Worm (Caenorhabditis elegans) whole organism, midembryonic: ENCODE data around the gene col-139.
A peak's percentile ranks its signal among the peaks of the same experiment; 100 is the strongest.

Experiments
- T22C8.4 ChIP-seq: fragments of 200-800 bp; sonication (Bioruptor generic); IDR thresholded peaks from 2 replicates; pipeline ENCODE4 v1.3.6; 2022; ENCODE audit warnings: missing genetic modification characterization, missing compliant biosample characterization
- cog-1 ChIP-seq: sonication (generic microtip); optimal IDR thresholded peaks from 2 replicates; lab custom pipeline; 2016; ENCODE audit warnings: missing genetic modification characterization, missing compliant biosample characterization
- flt-1 ChIP-seq: fragments of 200-800 bp; sonication (Bioruptor generic); IDR thresholded peaks from 2 replicates; pipeline ENCODE4 v1.3.6; 2022; ENCODE audit warnings: missing genetic modification characterization, missing compliant biosample characterization
- klf-2 ChIP-seq: fragments of 200-800 bp; sonication (Bioruptor generic); conservative IDR thresholded peaks from 2 replicates; pipeline ENCODE4 v1.3.6; 2022; ENCODE audit warnings: missing genetic modification reagents, missing genetic modification characterization, missing compliant biosample characterization
- med-1 ChIP-seq: sonication (generic microtip); optimal IDR thresholded peaks from 2 replicates; lab custom pipeline; 2017; ENCODE audit warnings: missing genetic modification characterization, mild to moderate bottlenecking, missing compliant biosample characterization, antibody characterized with exemption, missing genetic modification reagents; ENCODE audit not compliant: insufficient read depth
- ref-1 ChIP-seq: fragments of 200-800 bp; sonication (Bioruptor generic); conservative IDR thresholded peaks from 2 replicates; pipeline ENCODE4 v1.3.6; 2022; ENCODE audit warnings: missing genetic modification reagents, missing genetic modification characterization, missing compliant biosample characterization
- tab-1 ChIP-seq: fragments of 200-800 bp; sonication (Bioruptor generic); IDR thresholded peaks from 2 replicates; pipeline ENCODE4 v1.3.6; 2022; ENCODE audit warnings: missing genetic modification characterization, missing compliant biosample characterization
- ztf-23 ChIP-seq: fragments of 200-800 bp; sonication (Bioruptor generic); IDR thresholded peaks from 2 replicates; pipeline ENCODE4 v1.3.6; 2022; ENCODE audit warnings: missing genetic modification reagents, missing genetic modification characterization, missing compliant biosample characterization
- ztf-29 ChIP-seq: fragments of 200-800 bp; sonication (Bioruptor generic); IDR thresholded peaks from 2 replicates; pipeline ENCODE4 v1.3.6; 2022; ENCODE audit warnings: missing genetic modification reagents, missing genetic modification characterization, missing compliant biosample characterization

col-139 gene

DNA sequence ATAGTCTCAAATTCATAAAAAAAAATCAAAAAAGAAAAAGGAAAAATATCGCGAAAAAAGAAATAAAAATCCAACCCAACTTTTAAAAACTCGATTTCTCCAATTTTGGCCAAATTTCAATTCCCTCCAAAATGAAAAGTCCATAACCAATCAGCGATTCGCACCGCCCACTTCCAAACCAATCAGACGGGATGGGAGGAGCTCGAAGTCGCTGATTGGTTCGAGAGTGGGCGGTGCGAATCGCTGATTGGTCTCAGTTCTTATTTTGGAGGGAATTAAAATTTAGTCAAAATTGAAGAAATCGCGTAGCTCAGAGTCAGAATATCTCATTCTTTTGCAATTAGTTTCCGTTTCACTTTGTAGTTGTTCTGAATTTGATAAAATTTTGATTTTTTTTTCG lies 30.2 kb downstream of the col-139 start:
- no peak for TF ChIP-seq tab-1 (GFP tag; lab: Robert Waterston, UW)
- no peak for TF ChIP-seq ref-1 (GFP tag; lab: Robert Waterston, UW)
- no peak for TF ChIP-seq med-1
- TF ChIP-seq cog-1 = no peak
- TF ChIP-seq klf-2 (GFP tag; lab: Robert Waterston, UW) = no peak
- no peak for TF ChIP-seq ztf-23 (GFP tag; lab: Robert Waterston, UW)
- TF ChIP-seq ztf-29 (GFP tag; lab: Robert Waterston, UW) = no peak
- no peak for TF ChIP-seq flt-1
- TF ChIP-seq T22C8.4 = no peak

DNA sequence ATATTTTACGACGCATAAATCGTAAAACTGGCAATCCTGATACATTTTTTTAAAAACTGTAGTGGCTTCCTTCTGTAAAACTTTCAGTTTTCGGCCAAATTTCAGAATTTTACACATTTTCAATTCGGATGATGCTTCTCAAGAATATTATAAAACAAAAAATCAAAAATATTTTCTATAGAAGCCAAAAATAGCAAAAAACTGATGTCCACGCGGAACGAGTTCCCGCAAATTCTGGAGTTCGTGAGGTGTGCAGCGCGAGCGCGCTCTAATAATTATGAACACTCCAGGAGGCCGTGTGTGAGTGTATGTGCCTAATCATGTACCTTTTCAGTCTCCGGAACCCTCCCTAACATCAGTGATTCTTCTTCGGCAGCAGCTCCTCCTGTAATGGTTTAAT lies 36.5 kb downstream of the col-139 start, which contains the start of gene sumv-2:
sumv-2 (plus strand) TSS at position 301 of the 400 bp plus-strand sequence.
- TF ChIP-seq tab-1 (GFP tag; lab: Robert Waterston, UW) (no peak), ztf-29 (GFP tag; lab: Robert Waterston, UW) (no peak), med-1 (no peak), flt-1 (no peak), ztf-23 (GFP tag; lab: Robert Waterston, UW) (no peak), cog-1 (no peak), klf-2 (GFP tag; lab: Robert Waterston, UW) (no peak), ref-1 (GFP tag; lab: Robert Waterston, UW) (no peak), T22C8.4 (no peak)

DNA sequence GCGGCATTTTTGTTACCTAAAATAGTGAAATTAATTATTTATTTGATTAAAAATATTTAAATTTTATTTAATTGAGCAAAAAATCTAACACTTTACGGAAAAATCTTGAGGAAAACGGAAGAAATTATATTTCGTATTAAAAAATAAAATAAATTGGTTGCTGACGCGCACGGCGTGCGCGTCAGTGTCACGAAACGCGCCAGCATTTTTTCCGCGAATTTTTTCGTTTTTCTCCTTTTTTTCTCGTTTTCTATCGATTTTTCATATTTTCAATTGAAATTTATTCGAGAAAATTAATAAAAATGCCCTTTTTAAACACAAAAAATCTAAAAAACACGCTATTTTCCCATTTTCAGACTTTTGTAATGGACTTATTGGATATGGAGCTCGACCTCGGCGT lies 38.0 kb downstream of the col-139 start, which contains the start of the genes Y61A9LA.10 and F54D11.4:
Y61A9LA.10 (minus strand) TSS at position 16 of the 400 bp plus-strand sequence.
F54D11.4 (plus strand) TSS at position 350 of the 400 bp plus-strand sequence.
- TF ChIP-seq flt-1 (no peak), klf-2 (GFP tag; lab: Robert Waterston, UW) (0 out of 2 replicates have a peak, but pooled peaks have one; percentile 8), T22C8.4 (no peak), tab-1 (GFP tag; lab: Robert Waterston, UW) (no peak), ref-1 (GFP tag; lab: Robert Waterston, UW) (no peak)

DNA sequence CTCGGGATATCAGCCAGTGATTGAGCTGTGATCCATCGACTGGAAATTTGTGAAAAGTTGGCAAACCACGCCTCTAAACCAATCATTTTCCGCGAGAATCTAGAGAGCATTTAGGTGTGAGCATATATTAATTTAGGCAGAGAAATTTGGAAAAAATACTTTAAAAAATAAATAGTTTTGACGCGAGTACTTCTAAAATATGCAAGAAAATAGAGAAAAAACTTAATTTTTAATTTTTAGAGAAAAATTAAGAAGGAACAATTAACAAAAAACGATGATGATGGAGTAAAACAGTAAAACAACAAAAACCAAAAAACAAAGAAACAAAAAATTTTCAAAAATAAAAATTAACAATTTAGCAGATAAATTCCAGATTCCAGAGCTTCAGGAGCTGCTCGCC lies 46.9 kb downstream of the col-139 start, which contains the start of gene txt-6:
txt-6 (minus strand) TSS at position 101 of the 400 bp plus-strand sequence.
- TF ChIP-seq tab-1 (GFP tag; lab: Robert Waterston, UW) (no peak), T22C8.4 (no peak), med-1 (no peak), ztf-23 (GFP tag; lab: Robert Waterston, UW) (no peak), flt-1 (no peak), ref-1 (GFP tag; lab: Robert Waterston, UW) (no peak), cog-1 (no peak), klf-2 (GFP tag; lab: Robert Waterston, UW) (no peak)
